Worm (Caenorhabditis elegans) whole organism, L1 larva: Measurements from ENCODE around the gene C14A4.6.

Experiments used
- C34B4.2 ChIP-seq: sonication (generic microtip); optimal IDR thresholded peaks from 2 replicates; lab custom pipeline; 2017; ENCODE audit warnings: mild to moderate bottlenecking, missing genetic modification characterization, missing compliant biosample characterization
- F16B12.6 ChIP-seq: fragments of 150-350 bp; optimal IDR thresholded peaks from 2 replicates; lab custom pipeline; 2014; ENCODE audit warnings: missing biosample characterization, missing genetic modification characterization
- Y116A8C.19 ChIP-seq: sonication (generic microtip); optimal IDR thresholded peaks from 2 replicates; lab custom pipeline; 2016; ENCODE audit warnings: missing compliant biosample characterization, missing genetic modification characterization, borderline replicate concordance
- aha-1 ChIP-seq: fragments of 150-350 bp; optimal IDR thresholded peaks from 2 replicates; lab custom pipeline; 2014; ENCODE audit warnings: missing biosample characterization, missing genetic modification characterization
- ama-1 ChIP-seq: fragments of 150-350 bp; optimal IDR thresholded peaks from 2 replicates; lab custom pipeline; 2014
- blmp-1 ChIP-seq: fragments of 150-350 bp; optimal IDR thresholded peaks from 2 replicates; lab custom pipeline; 2014; ENCODE audit warnings: missing biosample characterization, missing genetic modification characterization
- ces-1 ChIP-seq: fragments of 150-350 bp; optimal IDR thresholded peaks from 2 replicates; lab custom pipeline; 2014; ENCODE audit warnings: missing biosample characterization, missing genetic modification reagents, missing genetic modification characterization
- dpl-1 ChIP-seq, 3 experiments: fragments of 150-350 bp in 2 of 3; sonication (generic microtip) in 1 of 3; optimal IDR thresholded peaks; 2 replicates each; lab custom pipeline; 2014 to 2017; ENCODE audit warnings: missing biosample characterization in 3 of 3, missing genetic modification characterization in 3 of 3, missing genetic modification reagents in 3 of 3
- efl-1 ChIP-seq, 4 experiments: fragments of 150-350 bp; optimal IDR thresholded peaks in 3 of 4; peaks in 1 of 4; 1 replicate in 1 of 4; 2 replicates in 3 of 4; lab custom pipeline; 2014; ENCODE audit warnings: missing biosample characterization in 2 of 4, missing genetic modification characterization in 2 of 4, missing genetic modification reagents in 2 of 4
- efl-3 ChIP-seq: fragments of 200-800 bp; sonication (Bioruptor generic); optimal IDR thresholded peaks from 2 replicates; lab custom pipeline; 2018; ENCODE audit warnings: mild to moderate bottlenecking, missing genetic modification characterization, missing compliant biosample characterization
- egl-13 ChIP-seq: sonication (generic microtip); optimal IDR thresholded peaks from 2 replicates; lab custom pipeline; 2016; ENCODE audit warnings: missing genotype, missing genetic modification reagents, missing genetic modification characterization, missing compliant biosample characterization
- egl-27 ChIP-seq, 2 experiments: fragments of 150-350 bp in 1 of 2; sonication (generic microtip); optimal IDR thresholded peaks; 3 replicates each; lab custom pipeline; 2017 to 2018; ENCODE audit warnings: missing biosample characterization in 2 of 2, missing genetic modification characterization in 2 of 2, missing genetic modification reagents in 2 of 2
- elt-2 ChIP-seq: sonication (generic microtip); optimal IDR thresholded peaks from 2 replicates; lab custom pipeline; 2016; ENCODE audit warnings: missing genetic modification characterization, mild to moderate bottlenecking, inconsistent platforms, missing compliant biosample characterization, missing genetic modification reagents
- elt-3 ChIP-seq, 6 experiments: fragments of 150-350 bp in 1 of 6; sonication (generic microtip); optimal IDR thresholded peaks; 2 replicates each; lab custom pipeline; 2017 to 2018; ENCODE audit warnings: missing biosample characterization in 6 of 6, missing genetic modification characterization in 6 of 6, inconsistent platforms in 1 of 6
- ets-5 ChIP-seq: fragments of 200-800 bp; sonication (Bioruptor generic); IDR thresholded peaks from 2 replicates; pipeline ENCODE4 v1.3.6; 2022; ENCODE audit warnings: missing genetic modification characterization, missing compliant biosample characterization
- fkh-8 ChIP-seq: sonication (generic microtip); optimal IDR thresholded peaks from 2 replicates; lab custom pipeline; 2016; ENCODE audit warnings: mild to moderate bottlenecking, missing genetic modification characterization, missing compliant biosample characterization
- isw-1 ChIP-seq: fragments of 200-800 bp; sonication (Bioruptor generic); IDR thresholded peaks from 2 replicates; pipeline ENCODE4 v1.3.6; 2022; ENCODE audit warnings: missing genetic modification characterization, missing compliant biosample characterization
- jun-1 ChIP-seq: fragments of 150-350 bp; optimal IDR thresholded peaks from 2 replicates; lab custom pipeline; 2014; ENCODE audit warnings: missing biosample characterization, missing genetic modification reagents, missing genetic modification characterization
- lin-13 ChIP-seq: fragments of 150-350 bp; optimal IDR thresholded peaks from 2 replicates; lab custom pipeline; 2014; ENCODE audit warnings: missing biosample characterization, missing genetic modification reagents, missing genetic modification characterization
- lin-14 ChIP-seq: fragments of 200-800 bp; sonication (Bioruptor generic); optimal IDR thresholded peaks from 2 replicates; lab custom pipeline; 2018; ENCODE audit warnings: mild to moderate bottlenecking, missing genetic modification characterization, moderate library complexity, missing compliant biosample characterization
- lin-15B ChIP-seq: fragments of 150-350 bp; sonication (generic microtip); optimal IDR thresholded peaks from 3 replicates; lab custom pipeline; 2014; ENCODE audit warnings: missing biosample characterization, missing genetic modification characterization
- lin-35 ChIP-seq, 2 experiments: fragments of 150-350 bp; optimal IDR thresholded peaks; 2 replicates each; lab custom pipeline; 2014; ENCODE audit warnings: missing biosample characterization in 2 of 2, missing genetic modification characterization in 2 of 2, missing genetic modification reagents in 2 of 2
- mdl-1 ChIP-seq, 2 experiments: fragments of 150-350 bp; optimal IDR thresholded peaks; 2 replicates each; lab custom pipeline; 2014 to 2017; ENCODE audit warnings: missing biosample characterization in 2 of 2, missing genetic modification characterization in 2 of 2, inconsistent platforms in 1 of 2
- mep-1 ChIP-seq: fragments of 150-350 bp; optimal IDR thresholded peaks from 2 replicates; lab custom pipeline; 2014; ENCODE audit warnings: missing biosample characterization, missing genetic modification characterization
- nhr-11 ChIP-seq: fragments of 150-350 bp; optimal IDR thresholded peaks from 2 replicates; lab custom pipeline; 2014; ENCODE audit warnings: missing biosample characterization, missing genetic modification characterization
- nhr-12 ChIP-seq: sonication (generic microtip); optimal IDR thresholded peaks from 2 replicates; lab custom pipeline; 2017; ENCODE audit warnings: missing biosample characterization, missing genetic modification characterization
- nhr-19 ChIP-seq: fragments of 200-800 bp; sonication (Bioruptor generic); conservative IDR thresholded peaks from 2 replicates; pipeline ENCODE4 v1.3.6; 2022; ENCODE audit warnings: missing genetic modification characterization, missing compliant biosample characterization
- nhr-20 ChIP-seq: sonication (generic microtip); optimal IDR thresholded peaks from 2 replicates; lab custom pipeline; 2016; ENCODE audit warnings: mild to moderate bottlenecking, missing genetic modification characterization, missing compliant biosample characterization
- nhr-237 ChIP-seq: fragments of 150-350 bp; optimal IDR thresholded peaks from 2 replicates; lab custom pipeline; 2014; ENCODE audit warnings: missing biosample characterization, missing genetic modification characterization
- nhr-28 ChIP-seq: fragments of 150-350 bp; optimal IDR thresholded peaks from 2 replicates; lab custom pipeline; 2014; ENCODE audit warnings: missing biosample characterization, missing genetic modification characterization
- nhr-47 ChIP-seq: sonication (generic microtip); optimal IDR thresholded peaks from 2 replicates; lab custom pipeline; 2016; ENCODE audit warnings: mild to moderate bottlenecking, missing genetic modification characterization, moderate library complexity, missing compliant biosample characterization
- nhr-71 ChIP-seq: sonication (generic microtip); optimal IDR thresholded peaks from 2 replicates; lab custom pipeline; 2016; ENCODE audit warnings: mild to moderate bottlenecking, missing genetic modification characterization, moderate library complexity, missing compliant biosample characterization
- nhr-84 ChIP-seq: sonication (generic microtip); optimal IDR thresholded peaks from 2 replicates; lab custom pipeline; 2017; ENCODE audit warnings: missing biosample characterization, missing genetic modification characterization
- pqm-1 ChIP-seq: sonication (generic microtip); optimal IDR thresholded peaks from 3 replicates; lab custom pipeline; 2017; ENCODE audit warnings: missing biosample characterization, missing genetic modification characterization
- rnt-1 ChIP-seq: sonication (generic microtip); optimal IDR thresholded peaks from 2 replicates; lab custom pipeline; 2016; ENCODE audit warnings: mild to moderate bottlenecking, missing genetic modification characterization, moderate library complexity, missing compliant biosample characterization
- skn-1 ChIP-seq: fragments of 150-350 bp; optimal IDR thresholded peaks from 2 replicates; lab custom pipeline; 2014; ENCODE audit warnings: missing biosample characterization, missing genetic modification characterization
- snu-23 ChIP-seq: sonication (generic microtip); optimal IDR thresholded peaks from 2 replicates; lab custom pipeline; 2016; ENCODE audit warnings: missing genetic modification characterization, missing compliant biosample characterization
- swsn-7 ChIP-seq: sonication (generic microtip); optimal IDR thresholded peaks from 2 replicates; lab custom pipeline; 2016; ENCODE audit warnings: missing genetic modification characterization, missing compliant biosample characterization
- tlp-1 ChIP-seq: fragments of 150-350 bp; optimal IDR thresholded peaks from 2 replicates; lab custom pipeline; 2014; ENCODE audit warnings: missing biosample characterization, missing genetic modification characterization
- unc-30 ChIP-seq: sonication (generic microtip); optimal IDR thresholded peaks from 2 replicates; lab custom pipeline; 2017; ENCODE audit warnings: missing biosample characterization, missing genetic modification characterization
- unc-86 ChIP-seq: sonication (generic microtip); optimal IDR thresholded peaks from 2 replicates; lab custom pipeline; 2016; ENCODE audit warnings: missing genetic modification characterization, missing compliant biosample characterization
- xbp-1 ChIP-seq: sonication (generic microtip); optimal IDR thresholded peaks from 2 replicates; lab custom pipeline; 2016; ENCODE audit warnings: missing genetic modification characterization, missing compliant biosample characterization
- zag-1 ChIP-seq: fragments of 150-350 bp; optimal IDR thresholded peaks from 2 replicates; lab custom pipeline; 2014; ENCODE audit warnings: missing biosample characterization, missing genetic modification characterization
- ztf-11 ChIP-seq, 2 experiments: sonication (generic microtip); optimal IDR thresholded peaks; 2 replicates each; lab custom pipeline; 2016 to 2017; ENCODE audit warnings: missing genetic modification characterization in 2 of 2, missing biosample characterization in 1 of 2, missing compliant biosample characterization in 1 of 2

C14A4.6 gene

DNA sequence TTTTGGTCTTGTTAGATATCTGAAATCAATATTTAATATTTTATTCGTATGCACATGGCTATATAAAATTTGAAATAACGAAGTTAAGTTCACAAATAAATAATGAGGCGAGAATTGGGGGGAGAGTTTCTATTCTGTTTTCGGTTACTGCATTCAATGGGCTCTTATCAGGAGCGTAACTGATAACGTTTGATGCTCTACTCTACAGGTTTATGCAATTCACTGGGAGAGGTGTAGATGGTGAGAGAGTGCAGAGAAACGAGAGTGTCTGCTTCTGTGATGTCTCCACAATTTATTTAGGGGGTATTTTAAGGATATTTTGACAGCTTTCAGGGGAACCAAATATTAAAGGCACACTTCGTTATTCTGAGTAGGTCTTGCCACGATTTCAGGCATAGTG is at the start of gene C14A4.6:
Gene C14A4.6, minus strand, starts transcription at position 19 of the 400 bp plus-strand sequence.
- peak; percentile 79 for TF ChIP-seq elt-2 (tag; lab: Kevin White, UChicago)
- TF ChIP-seq pqm-1: peak; percentile 34
- TF ChIP-seq lin-35 (GFP tag; optimal IDR thresholded peaks at IDR 0.05; lab: Kevin White, UChicago): peak in 1 of 2 experiments; percentile 46
- TF ChIP-seq lin-13: no peak

ce11 chrII:10643403-10643802 is 48.8 kb upstream of the C14A4.6 start, which contains the start of gene M28.4:
TSS of gene M28.4 (plus strand) at chrII:10643703.
- no peak for TF ChIP-seq Y116A8C.19 (tag; lab: Kevin White, UChicago)
- TF ChIP-seq lin-13: no peak
- no peak for TF ChIP-seq zag-1 (tag; lab: Kevin White, UChicago)
- TF ChIP-seq pqm-1: no peak
- no peak for TF ChIP-seq aha-1
- TF ChIP-seq C34B4.2 (tag; lab: Kevin White, UChicago): no peak
- no peak for TF ChIP-seq dpl-1 (GFP tag; optimal IDR thresholded peaks at IDR 0.05; lab: Kevin White, UChicago)
- TF ChIP-seq nhr-28 (tag; lab: Kevin White, UChicago): no peak
- no peak for TF ChIP-seq jun-1 (tag; lab: Kevin White, UChicago)
- TF ChIP-seq swsn-7 (tag; lab: Kevin White, UChicago): no peak
- TF ChIP-seq egl-27 (tag; optimal IDR thresholded peaks at IDR 0.05; lab: Kevin White, UChicago): no peak
- TF ChIP-seq nhr-47: no peak
- TF ChIP-seq ztf-11 (tag; optimal IDR thresholded peaks at IDR 0.05; lab: Kevin White, UChicago): no peak

- TF ChIP-seq tlp-1: no peak
- no peak for TF ChIP-seq ama-1
- TF ChIP-seq nhr-20 (tag; lab: Kevin White, UChicago): no peak
- no peak for TF ChIP-seq fkh-8
Measured at ce11 chrII:10639110-10639509, 44.5 kb upstream of the C14A4.6 start, which contains the start of gene M28.9. TSS of gene M28.9 (plus strand) at chrII:10639410.

DNA sequence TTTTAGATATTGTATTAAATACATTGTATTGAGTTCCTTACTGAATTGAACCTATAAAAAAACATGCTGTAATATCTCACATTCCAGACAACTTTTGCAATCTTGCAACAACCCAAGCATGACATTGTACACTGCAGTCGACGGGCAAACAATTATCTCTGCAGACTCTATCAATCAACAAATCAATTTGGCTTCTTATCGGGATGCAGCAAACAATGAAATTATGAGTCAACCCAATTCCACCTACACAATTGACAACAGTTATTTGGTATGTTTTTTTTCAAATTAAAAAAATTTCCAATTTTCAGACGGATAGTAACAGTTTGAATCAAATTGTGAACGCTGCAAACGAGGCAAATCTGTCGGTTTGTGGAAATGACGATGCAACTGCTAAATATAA is 36.4 kb upstream of the C14A4.6 start:
- TF ChIP-seq lin-35 (GFP tag; optimal IDR thresholded peaks at IDR 0.05; lab: Kevin White, UChicago): no peak
- TF ChIP-seq isw-1 (GFP tag; lab: Robert Waterston, UW): no peak
- TF ChIP-seq nhr-12 (tag; lab: Kevin White, UChicago): no peak
- TF ChIP-seq nhr-237 (tag; lab: Kevin White, UChicago): no peak
- TF ChIP-seq nhr-19 (GFP tag; lab: Robert Waterston, UW): no peak
- TF ChIP-seq ama-1: no peak
- TF ChIP-seq unc-30 (tag; lab: Kevin White, UChicago): no peak
- no peak for TF ChIP-seq skn-1 (tag; lab: Kevin White, UChicago)
- TF ChIP-seq Y116A8C.19 (tag; lab: Kevin White, UChicago): no peak
- TF ChIP-seq nhr-11 (tag; lab: Kevin White, UChicago): no peak
- no peak for TF ChIP-seq C34B4.2 (tag; lab: Kevin White, UChicago)
- no peak for TF ChIP-seq rnt-1 (tag; lab: Kevin White, UChicago)
- no peak for TF ChIP-seq efl-1 (optimal IDR thresholded peaks at IDR 0.05; lab: Kevin White, UChicago)
- TF ChIP-seq efl-1 (GFP tag; optimal IDR thresholded peaks at IDR 0.05 in 1 of 2; lab: Kevin White, UChicago): no peak
- TF ChIP-seq elt-3 (tag; optimal IDR thresholded peaks at IDR 0.05; lab: Kevin White, UChicago): no peak
- no peak for TF ChIP-seq jun-1 (tag; lab: Kevin White, UChicago)
- TF ChIP-seq unc-86: no peak
- TF ChIP-seq pqm-1: no peak

DNA sequence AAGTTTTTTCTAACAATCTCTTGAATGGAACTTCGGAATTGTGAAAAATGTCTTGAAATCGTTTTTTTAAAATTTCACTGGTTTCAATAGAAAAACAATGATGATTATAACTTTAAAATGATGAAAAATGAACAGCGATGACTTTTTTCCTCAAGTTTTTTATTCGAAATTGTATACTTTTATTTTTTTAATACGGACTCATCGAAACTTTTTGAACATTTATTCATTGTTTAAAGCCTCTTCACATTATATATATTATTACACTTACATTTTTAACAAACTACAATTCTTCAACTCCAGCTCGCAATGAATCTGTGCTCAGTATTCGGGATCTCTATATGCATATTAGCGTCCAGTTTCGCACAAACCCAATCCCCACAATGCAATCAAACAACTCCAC is 33.4 kb upstream of the C14A4.6 start, which contains the start of gene M28.8:
Gene M28.8, plus strand, starts transcription at position 301 of the 400 bp plus-strand sequence.
- TF ChIP-seq snu-23 (GFP tag; lab: Kevin White, UChicago) (no peak), xbp-1 (tag; lab: Kevin White, UChicago) (no peak), lin-15B (no peak), aha-1 (no peak), nhr-71 (tag; lab: Kevin White, UChicago) (no peak), efl-3 (GFP tag; lab: Kevin White, UChicago) (no peak), nhr-84 (tag; lab: Kevin White, UChicago) (no peak), ces-1 (GFP tag; lab: Kevin White, UChicago) (no peak), mdl-1 (tag; optimal IDR thresholded peaks at IDR 0.05; lab: Kevin White, UChicago) (no peak), tlp-1 (no peak), ets-5 (GFP tag; lab: Robert Waterston, UW) (no peak), mep-1 (tag; lab: Kevin White, UChicago) (no peak), ztf-11 (tag; optimal IDR thresholded peaks at IDR 0.05; lab: Kevin White, UChicago) (no peak), egl-13 (no peak), blmp-1 (tag; lab: Kevin White, UChicago) (no peak), lin-14 (no peak), F16B12.6 (tag; lab: Kevin White, UChicago) (no peak)
